Fruit fly (Drosophila melanogaster): ENCODE data around the gene CG4998.

The CG4998 gene

DNA sequence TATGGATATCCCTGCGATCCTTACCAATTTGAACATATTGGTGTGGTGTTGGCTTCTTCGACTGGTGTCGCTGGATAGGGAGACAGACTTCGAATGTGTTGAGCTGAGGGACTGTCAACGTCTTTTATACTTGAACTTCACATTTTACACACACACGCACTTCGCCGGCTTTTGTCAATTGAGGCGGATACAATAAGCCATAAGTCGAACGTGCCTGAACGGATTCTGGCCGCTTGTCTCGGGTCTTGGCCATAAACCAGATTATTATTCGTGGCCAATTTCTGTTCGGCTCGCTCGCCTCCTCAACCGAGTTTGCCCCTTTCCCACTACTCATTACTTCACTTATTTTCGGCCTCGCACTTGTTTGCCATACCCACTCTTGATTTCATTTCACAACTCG is 35.7 kb upstream of the CG4998 start, which contains the start of gene CG13044:
TSS of gene CG13044 (minus strand) at position 101 of the 400 bp plus-strand sequence.
- no peak for TF ChIP-seq Dif (GFP tag; optimal IDR thresholded peaks at IDR 0.05; ENCODE audit: partially characterized antibody)
- no peak for TF ChIP-seq br (GFP tag; optimal IDR thresholded peaks at IDR 0.05)
- no peak for TF ChIP-seq CG32264 (GFP tag; optimal IDR thresholded peaks at IDR 0.05)
- no peak for TF ChIP-seq dmrt93B (GFP tag; optimal IDR thresholded peaks at IDR 0.05)
- TF ChIP-seq brk (GFP tag; optimal IDR thresholded peaks at IDR 0.05) = no peak

- TF ChIP-seq CrebA (GFP tag; optimal IDR thresholded peaks at IDR 0.05; ENCODE audit: borderline replicate concordance) (no peak), dl (GFP tag; optimal IDR thresholded peaks at IDR 0.05; ENCODE audit: insufficient read depth in 1 of 2, partially characterized antibody in 2 of 2) (no peak), Hnf4 (GFP tag; optimal IDR thresholded peaks at IDR 0.05) (no peak), Hr83 (GFP tag; optimal IDR thresholded peaks at IDR 0.05; ENCODE audit: poor library complexity, severe bottlenecking) (no peak), CG32264 (GFP tag; optimal IDR thresholded peaks at IDR 0.05) (no peak), Rel (GFP tag; optimal IDR thresholded peaks at IDR 0.05) (no peak), Rel (tag; optimal IDR thresholded peaks at IDR 0.05) (no peak), br (GFP tag; optimal IDR thresholded peaks at IDR 0.05) (no peak), jim (GFP tag; optimal IDR thresholded peaks at IDR 0.05) (no peak), dmrt93B (GFP tag; optimal IDR thresholded peaks at IDR 0.05) (no peak), Dfd (GFP tag; optimal IDR thresholded peaks at IDR 0.05) (no peak)
Observed at dm6 chr3L:16303982-16304381, 34.8 kb upstream of the CG4998 start, which contains the start of gene CG43249. TSS of gene CG43249 (plus strand) at chr3L:16304282.

dm6 chr3L:16305820-16306650 is 32.8 kb upstream of the CG4998 start, which contains the start of the genes CG13043 and CG13063:
TSS of gene CG13043 (minus strand) at chr3L:16305870.
TSS of gene CG13063 (plus strand) at chr3L:16306600.
- no peak for TF ChIP-seq dsf (GFP tag; optimal IDR thresholded peaks at IDR 0.05; ENCODE audit: borderline replicate concordance)
- TF ChIP-seq Vsx2 (GFP tag; optimal IDR thresholded peaks at IDR 0.05; ENCODE audit: partially characterized antibody) = no peak
- TF ChIP-seq ey (GFP tag; optimal IDR thresholded peaks at IDR 0.05) = no peak
- no peak for TF ChIP-seq woc (GFP tag; optimal IDR thresholded peaks at IDR 0.05)
- no peak for TF ChIP-seq br (GFP tag; optimal IDR thresholded peaks at IDR 0.05)
- no peak for TF ChIP-seq Hr83 (GFP tag; optimal IDR thresholded peaks at IDR 0.05; ENCODE audit: poor library complexity, severe bottlenecking)
- TF ChIP-seq lola (GFP tag; optimal IDR thresholded peaks at IDR 0.05) = no peak

DNA sequence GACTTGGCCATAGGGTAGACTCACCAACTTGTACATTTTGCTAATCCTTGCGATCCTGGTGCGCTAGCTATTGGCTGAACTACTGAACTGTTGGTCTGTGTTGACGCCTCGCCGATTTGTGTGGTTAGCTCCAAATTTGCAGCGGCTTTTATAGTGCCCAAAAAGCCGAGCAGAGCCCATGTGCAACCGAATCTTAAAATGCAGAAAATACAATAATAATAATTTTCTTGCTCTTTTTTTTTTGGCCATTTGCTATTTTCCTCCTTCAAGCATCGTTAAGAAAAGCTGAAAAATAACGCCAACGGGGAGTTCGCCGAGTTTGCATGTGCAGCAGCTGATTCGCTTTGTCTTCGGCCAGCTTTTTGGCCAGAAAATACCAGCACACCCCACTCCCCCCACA is 30.4 kb upstream of the CG4998 start, which contains the start of gene CG13042:
TSS of gene CG13042 (minus strand) at position 101 of the 400 bp plus-strand sequence.
- TF ChIP-seq Mio (GFP tag; optimal IDR thresholded peaks at IDR 0.05) (no peak), fru (GFP tag; optimal IDR thresholded peaks at IDR 0.05) (no peak), OdsH (GFP tag; optimal IDR thresholded peaks at IDR 0.05) (no peak), Myc (optimal IDR thresholded peaks at IDR 0.05) (no peak), Sp1 (GFP tag; optimal IDR thresholded peaks at IDR 0.05) (no peak), dmrt93B (GFP tag; optimal IDR thresholded peaks at IDR 0.05) (no peak), Rel (GFP tag; optimal IDR thresholded peaks at IDR 0.05) (no peak), Rel (tag; optimal IDR thresholded peaks at IDR 0.05) (no peak), Vsx2 (GFP tag; optimal IDR thresholded peaks at IDR 0.05; ENCODE audit: partially characterized antibody) (no peak), dsf (GFP tag; optimal IDR thresholded peaks at IDR 0.05; ENCODE audit: borderline replicate concordance) (no peak), Jra (GFP tag; optimal IDR thresholded peaks at IDR 0.05) (no peak), dl (GFP tag; optimal IDR thresholded peaks at IDR 0.05; ENCODE audit: insufficient read depth in 1 of 2, partially characterized antibody in 2 of 2) (no peak), lola (GFP tag; optimal IDR thresholded peaks at IDR 0.05) (no peak), CG32264 (GFP tag; optimal IDR thresholded peaks at IDR 0.05) (no peak), rgr (GFP tag; optimal IDR thresholded peaks at IDR 0.05) (no peak), N (GFP tag; optimal IDR thresholded peaks at IDR 0.05) (no peak), Dif (GFP tag; optimal IDR thresholded peaks at IDR 0.05; ENCODE audit: partially characterized antibody) (no peak), Hr78 (GFP tag; optimal IDR thresholded peaks at IDR 0.05) (no peak), h (GFP tag; optimal IDR thresholded peaks at IDR 0.05) (no peak)

dm6 chr3L:16309972-16310371 is 28.8 kb upstream of the CG4998 start:
- TF ChIP-seq CG9705 (GFP tag; optimal IDR thresholded peaks at IDR 0.05) = no peak
- no peak for TF ChIP-seq jim (GFP tag; optimal IDR thresholded peaks at IDR 0.05)
- peak; percentile 17 for TF ChIP-seq br (GFP tag; optimal IDR thresholded peaks at IDR 0.05)
- no peak for TF ChIP-seq CrebA (GFP tag; optimal IDR thresholded peaks at IDR 0.05; ENCODE audit: borderline replicate concordance)
- peak; percentile 32 for TF ChIP-seq ey (GFP tag; optimal IDR thresholded peaks at IDR 0.05)
- TF ChIP-seq foxo (GFP tag; optimal IDR thresholded peaks at IDR 0.05) = peak in 1 of 2 experiments; percentile 55
- TF ChIP-seq Sp1 (GFP tag; optimal IDR thresholded peaks at IDR 0.05) = no peak

Data from whole organism, wandering third instar larva.